Worm (Caenorhabditis elegans): Measurements from ENCODE around the gene T01B7.5.

- TF ChIP-seq dao-5 (tag; optimal IDR thresholded peaks at IDR 0.05), result no peak
- TF ChIP-seq him-1 (tag; optimal IDR thresholded peaks at IDR 0.05), result no peak
- no peak for TF ChIP-seq W03F9.2 (tag; optimal IDR thresholded peaks at IDR 0.05)
Observed at ce11 chrII:8685623-8686022, 31.0 kb upstream of the T01B7.5 start, which contains the start of gene C34C6.9.

Measured in whole organism, L4/young adult.